Worm (Caenorhabditis elegans): Measurements from ENCODE around the gene nspe-8.

ce11 chrII:12577754-12578153 is 44.0 kb downstream of the nspe-8 start, which contains the start of gene clec-8:
- TF ChIP-seq him-1 (tag; optimal IDR thresholded peaks at IDR 0.05), result no peak
- TF ChIP-seq W03F9.2 (tag; optimal IDR thresholded peaks at IDR 0.05), result no peak
- TF ChIP-seq dao-5 (tag; optimal IDR thresholded peaks at IDR 0.05), result no peak
